Worm (Caenorhabditis elegans) whole organism, mixed stage, embryonic: ENCODE results near the gene Y15E3A.5.

ENCODE experiments used
- blmp-1 ChIP-seq: fragments of 150-350 bp; optimal IDR thresholded peaks from 2 replicates; lab custom pipeline; 2014; ENCODE audit warnings: missing biosample characterization, missing genetic modification characterization
- elt-1 ChIP-seq: sonication (generic microtip); optimal IDR thresholded peaks from 2 replicates; lab custom pipeline; 2017; ENCODE audit warnings: missing genetic modification characterization, mild to moderate bottlenecking, missing compliant biosample characterization, antibody characterized with exemption, moderate library complexity, borderline replicate concordance; ENCODE audit not compliant: insufficient read depth
- elt-3 ChIP-seq: fragments of 150-350 bp; optimal IDR thresholded peaks from 2 replicates; lab custom pipeline; 2014; ENCODE audit warnings: missing biosample characterization, missing genetic modification characterization
- flh-1 ChIP-seq: fragments of 200-800 bp; sonication (Bioruptor generic); optimal IDR thresholded peaks from 2 replicates; lab custom pipeline; 2018; ENCODE audit warnings: mild to moderate bottlenecking, missing genetic modification characterization, moderate library complexity, missing compliant biosample characterization
- ham-2 ChIP-seq: fragments of 200-800 bp; sonication (Bioruptor generic); optimal IDR thresholded peaks from 2 replicates; lab custom pipeline; 2018; ENCODE audit warnings: mild to moderate bottlenecking, missing genetic modification characterization, missing compliant biosample characterization
- lin-13 ChIP-seq: fragments of 150-350 bp; optimal IDR thresholded peaks from 2 replicates; lab custom pipeline; 2014; ENCODE audit warnings: missing biosample characterization, missing genetic modification characterization
- mep-1 ChIP-seq: fragments of 150-350 bp; optimal IDR thresholded peaks from 2 replicates; lab custom pipeline; 2017; ENCODE audit warnings: missing biosample characterization, missing genetic modification reagents, missing genetic modification characterization, inconsistent platforms
- nhr-12 ChIP-seq: fragments of 150-350 bp; optimal IDR thresholded peaks from 2 replicates; lab custom pipeline; 2014; ENCODE audit warnings: missing biosample characterization, missing genetic modification characterization
- nhr-28 ChIP-seq: fragments of 150-350 bp; optimal IDR thresholded peaks from 2 replicates; lab custom pipeline; 2014; ENCODE audit warnings: missing biosample characterization, missing genetic modification characterization
- nhr-76 ChIP-seq: sonication (generic microtip); optimal IDR thresholded peaks from 2 replicates; lab custom pipeline; 2017; ENCODE audit warnings: missing biosample characterization, missing genetic modification characterization
- snpc-4 ChIP-seq: fragments of 150-350 bp; optimal IDR thresholded peaks from 2 replicates; lab custom pipeline; 2014; ENCODE audit warnings: missing biosample characterization, missing genetic modification characterization
- unc-39 ChIP-seq: fragments of 150-350 bp; optimal IDR thresholded peaks from 2 replicates; lab custom pipeline; 2014; ENCODE audit warnings: missing biosample characterization, missing genetic modification characterization

DNA sequence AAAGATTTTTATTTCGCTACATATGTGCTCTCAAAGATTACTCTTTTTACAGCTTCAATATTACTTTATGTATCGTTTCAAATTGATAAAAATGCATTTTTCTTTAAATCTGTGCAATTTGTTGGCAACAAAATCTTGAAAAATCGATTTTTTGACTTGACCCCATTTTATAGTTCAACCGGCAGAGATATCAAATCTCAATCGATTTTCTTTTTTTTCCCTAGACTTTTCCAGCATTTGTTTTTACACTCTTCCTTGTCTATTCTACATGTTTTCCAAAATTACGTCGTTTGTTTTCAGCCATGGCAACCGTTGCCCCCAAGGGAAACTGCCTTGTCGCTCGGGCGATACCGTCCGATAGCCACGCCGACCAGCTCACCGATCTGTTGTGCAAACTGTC lies 14.6 kb downstream of the Y15E3A.5 start, which contains the start of gene nfki-1:
- TF ChIP-seq elt-1 (tag; lab: Kevin White, UChicago) (no peak), mep-1 (tag; lab: Kevin White, UChicago) (no peak), nhr-76 (tag; lab: Kevin White, UChicago) (no peak), elt-3 (no peak), nhr-12 (tag; lab: Kevin White, UChicago) (no peak), nhr-28 (tag; lab: Kevin White, UChicago) (no peak), unc-39 (no peak), snpc-4 (no peak), ham-2 (GFP tag; lab: Kevin White, UChicago) (no peak), lin-13 (tag; lab: Kevin White, UChicago) (no peak), flh-1 (GFP tag; lab: Kevin White, UChicago) (no peak), blmp-1 (tag; lab: Kevin White, UChicago) (no peak)
